Fruit fly (Drosophila melanogaster): Measurements from ENCODE around the gene CG8219.
A peak's percentile ranks its signal among the peaks of the same experiment; 100 is the strongest.

CG8219 gene

dm6 chr3L:6173826-6174255, 26.4 kb upstream of the CG8219 start, which contains the start of the genes fmt and CG7376 (continued):
- TF ChIP-seq Doc2 (GFP tag; IDR thresholded peaks at IDR 0.05) (no peak), CG1792 (GFP tag; optimal IDR thresholded peaks at IDR 0.05) (no peak), CG13287 (GFP tag; IDR thresholded peaks at IDR 0.05; ENCODE audit: partially characterized antibody) (peak; percentile 70), seq (GFP tag; IDR thresholded peaks at IDR 0.05) (no peak), CG10209 (GFP tag; optimal IDR thresholded peaks at IDR 0.05) (no peak), CG7963 (GFP tag; IDR thresholded peaks at IDR 0.05; ENCODE audit: partially characterized antibody) (peak; percentile 85), Vsx1 (GFP tag; optimal IDR thresholded peaks at IDR 0.05) (no peak), CG15479 (GFP tag; optimal IDR thresholded peaks at IDR 0.05) (peak; percentile 36), CG11504 (tag; optimal IDR thresholded peaks at IDR 0.05) (no peak), Oli (tag; optimal IDR thresholded peaks at IDR 0.05) (no peak), CG30020 (tag; optimal IDR thresholded peaks at IDR 0.05) (peak; percentile 94), lov (optimal IDR thresholded peaks at IDR 0.05) (no peak), lov (GFP tag; IDR thresholded peaks at IDR 0.05) (no peak), dysf (GFP tag; IDR thresholded peaks at IDR 0.05) (no peak), CG10979 (tag; optimal IDR thresholded peaks at IDR 0.05) (peak; percentile 30), CG17359 (tag; optimal IDR thresholded peaks at IDR 0.05) (no peak), CG17328 (GFP tag; IDR thresholded peaks at IDR 0.05) (no peak), Atf6 (GFP tag; IDR thresholded peaks at IDR 0.05) (no peak), CG2889 (GFP tag; IDR thresholded peaks at IDR 0.05) (no peak), Rfx (GFP tag; IDR thresholded peaks at IDR 0.05) (no peak), Bteb2 (GFP tag; optimal IDR thresholded peaks at IDR 0.05) (no peak), CG12071 (GFP tag; optimal IDR thresholded peaks at IDR 0.05) (no peak), twi (tag; optimal IDR thresholded peaks at IDR 0.05) (no peak), pzg (GFP tag; optimal IDR thresholded peaks at IDR 0.05) (peak; percentile 43), onecut (GFP tag; IDR thresholded peaks at IDR 0.05) (no peak), ATbp (GFP tag; optimal IDR thresholded peaks at IDR 0.05) (no peak), CG1233 (GFP tag; optimal IDR thresholded peaks at IDR 0.05) (no peak), ap (GFP tag; IDR thresholded peaks at IDR 0.05) (no peak), CG9932 (GFP tag; IDR thresholded peaks at IDR 0.05) (no peak), CG17912 (GFP tag; optimal IDR thresholded peaks at IDR 0.05) (no peak), CG9437 (GFP tag; optimal IDR thresholded peaks at IDR 0.05) (peak; percentile 4), exex (tag; optimal IDR thresholded peaks at IDR 0.05) (no peak), Elba2 (GFP tag; optimal IDR thresholded peaks at IDR 0.05) (no peak), Hey (tag; optimal IDR thresholded peaks at IDR 0.05) (no peak), ssp (GFP tag; IDR thresholded peaks at IDR 0.05) (peak; percentile 93), Atf3 (GFP tag; optimal IDR thresholded peaks at IDR 0.05) (no peak), BtbVII (GFP tag; optimal IDR thresholded peaks at IDR 0.05) (no peak), CG8089 (GFP tag; optimal IDR thresholded peaks at IDR 0.05) (no peak), sens-2 (GFP tag; IDR thresholded peaks at IDR 0.05) (no peak), nom (GFP tag; optimal IDR thresholded peaks at IDR 0.05) (no peak), CG6254 (GFP tag; optimal IDR thresholded peaks at IDR 0.05) (no peak), bsh (GFP tag; optimal IDR thresholded peaks at IDR 0.05) (no peak), cg (GFP tag; optimal IDR thresholded peaks at IDR 0.05) (no peak), Usf (GFP tag; optimal IDR thresholded peaks at IDR 0.05) (no peak), Gug (GFP tag; IDR thresholded peaks at IDR 0.05) (no peak), CG4820 (GFP tag; optimal IDR thresholded peaks at IDR 0.05) (no peak), CG17612 (GFP tag; IDR thresholded peaks at IDR 0.05) (no peak), Fer2 (tag; optimal IDR thresholded peaks at IDR 0.05) (no peak), vvl (GFP tag; IDR thresholded peaks at IDR 0.05) (no peak), eve (GFP tag; optimal IDR thresholded peaks at IDR 0.05) (no peak), CG17568 (GFP tag; optimal IDR thresholded peaks at IDR 0.05) (no peak), CTCF (GFP tag; optimal IDR thresholded peaks at IDR 0.05) (no peak), vfl (GFP tag; optimal IDR thresholded peaks at IDR 0.05) (no peak)
